Worm (Caenorhabditis elegans) whole organism, L1 larva: ENCODE data around the gene rsp-4.

Experiments used
- C16A3.4 ChIP-seq: fragments of 150-350 bp; optimal IDR thresholded peaks from 2 replicates; lab custom pipeline; 2014; ENCODE audit warnings: missing biosample characterization, missing genetic modification characterization
- C34B4.2 ChIP-seq: sonication (generic microtip); optimal IDR thresholded peaks from 2 replicates; lab custom pipeline; 2017; ENCODE audit warnings: mild to moderate bottlenecking, missing genetic modification characterization, missing compliant biosample characterization
- F16B12.6 ChIP-seq: fragments of 150-350 bp; optimal IDR thresholded peaks from 2 replicates; lab custom pipeline; 2014; ENCODE audit warnings: missing biosample characterization, missing genetic modification characterization
- aly-2 ChIP-seq: fragments of 150-350 bp; optimal IDR thresholded peaks from 2 replicates; lab custom pipeline; 2014; ENCODE audit warnings: missing biosample characterization, missing genetic modification characterization
- blmp-1 ChIP-seq: fragments of 150-350 bp; optimal IDR thresholded peaks from 2 replicates; lab custom pipeline; 2014; ENCODE audit warnings: missing biosample characterization, missing genetic modification characterization
- ceh-63 ChIP-seq: fragments of 200-800 bp; sonication (Bioruptor generic); optimal IDR thresholded peaks from 2 replicates; lab custom pipeline; 2018; ENCODE audit warnings: mild to moderate bottlenecking, missing genetic modification characterization, missing compliant biosample characterization
- ceh-8 ChIP-seq: fragments of 200-800 bp; sonication (Bioruptor generic); optimal IDR thresholded peaks from 2 replicates; lab custom pipeline; 2018; ENCODE audit warnings: mild to moderate bottlenecking, missing genetic modification characterization, moderate library complexity, missing compliant biosample characterization
- ceh-88 ChIP-seq: fragments of 200-800 bp; sonication (Bioruptor generic); IDR thresholded peaks from 2 replicates; pipeline ENCODE4 v1.3.6; 2022; ENCODE audit warnings: missing genetic modification characterization, missing compliant biosample characterization
- ces-1 ChIP-seq: fragments of 150-350 bp; optimal IDR thresholded peaks from 2 replicates; lab custom pipeline; 2014; ENCODE audit warnings: missing biosample characterization, missing genetic modification reagents, missing genetic modification characterization
- dpl-1 ChIP-seq, 3 experiments: fragments of 150-350 bp in 2 of 3; sonication (generic microtip) in 1 of 3; optimal IDR thresholded peaks; 2 replicates each; lab custom pipeline; 2014 to 2017; ENCODE audit warnings: missing biosample characterization in 3 of 3, missing genetic modification characterization in 3 of 3, missing genetic modification reagents in 3 of 3
- efl-1 ChIP-seq, 4 experiments: fragments of 150-350 bp; optimal IDR thresholded peaks in 3 of 4; peaks in 1 of 4; 1 replicate in 1 of 4; 2 replicates in 3 of 4; lab custom pipeline; 2014; ENCODE audit warnings: missing biosample characterization in 2 of 4, missing genetic modification characterization in 2 of 4, missing genetic modification reagents in 2 of 4
- egl-13 ChIP-seq: sonication (generic microtip); optimal IDR thresholded peaks from 2 replicates; lab custom pipeline; 2016; ENCODE audit warnings: missing genotype, missing genetic modification reagents, missing genetic modification characterization, missing compliant biosample characterization
- egl-27 ChIP-seq, 2 experiments: fragments of 150-350 bp in 1 of 2; sonication (generic microtip); optimal IDR thresholded peaks; 3 replicates each; lab custom pipeline; 2017 to 2018; ENCODE audit warnings: missing biosample characterization in 2 of 2, missing genetic modification characterization in 2 of 2, missing genetic modification reagents in 2 of 2
- elt-3 ChIP-seq, 6 experiments: fragments of 150-350 bp in 1 of 6; sonication (generic microtip); optimal IDR thresholded peaks; 2 replicates each; lab custom pipeline; 2017 to 2018; ENCODE audit warnings: missing biosample characterization in 6 of 6, missing genetic modification characterization in 6 of 6, inconsistent platforms in 1 of 6
- fkh-8 ChIP-seq: sonication (generic microtip); optimal IDR thresholded peaks from 2 replicates; lab custom pipeline; 2016; ENCODE audit warnings: mild to moderate bottlenecking, missing genetic modification characterization, missing compliant biosample characterization
- fos-1 ChIP-seq: fragments of 150-350 bp; optimal IDR thresholded peaks from 2 replicates; lab custom pipeline; 2014; ENCODE audit warnings: missing biosample characterization, missing genetic modification characterization
- hlh-17 ChIP-seq: fragments of 200-800 bp; sonication (Bioruptor generic); optimal IDR thresholded peaks from 2 replicates; lab custom pipeline; 2018; ENCODE audit warnings: missing genetic modification characterization, mild to moderate bottlenecking, missing compliant biosample characterization, moderate library complexity, borderline replicate concordance
- hpl-2 ChIP-seq: fragments of 150-350 bp; optimal IDR thresholded peaks from 2 replicates; lab custom pipeline; 2014; ENCODE audit warnings: missing biosample characterization, missing genetic modification reagents, missing genetic modification characterization
- irx-1 ChIP-seq: sonication (generic microtip); optimal IDR thresholded peaks from 2 replicates; lab custom pipeline; 2016; ENCODE audit warnings: missing genetic modification characterization, missing compliant biosample characterization
- lin-15B ChIP-seq: fragments of 150-350 bp; sonication (generic microtip); optimal IDR thresholded peaks from 3 replicates; lab custom pipeline; 2014; ENCODE audit warnings: missing biosample characterization, missing genetic modification characterization
- lin-35 ChIP-seq, 2 experiments: fragments of 150-350 bp; optimal IDR thresholded peaks; 2 replicates each; lab custom pipeline; 2014; ENCODE audit warnings: missing biosample characterization in 2 of 2, missing genetic modification characterization in 2 of 2, missing genetic modification reagents in 2 of 2
- lin-39 ChIP-seq: fragments of 150-350 bp; optimal IDR thresholded peaks from 2 replicates; lab custom pipeline; 2014; ENCODE audit warnings: missing biosample characterization, missing genetic modification reagents, missing genetic modification characterization
- lir-3 ChIP-seq: sonication (generic microtip); optimal IDR thresholded peaks from 2 replicates; lab custom pipeline; 2016; ENCODE audit warnings: mild to moderate bottlenecking, missing genetic modification characterization, moderate library complexity, missing compliant biosample characterization; ENCODE audit not compliant: poor library complexity
- mab-9 ChIP-seq: fragments of 200-800 bp; sonication (Bioruptor generic); IDR thresholded peaks from 2 replicates; pipeline ENCODE4 v1.3.6; 2022; ENCODE audit warnings: missing genetic modification reagents, missing genetic modification characterization, missing compliant biosample characterization
- mef-2 ChIP-seq: fragments of 150-350 bp; optimal IDR thresholded peaks from 2 replicates; lab custom pipeline; 2014; ENCODE audit warnings: missing biosample characterization, missing genetic modification characterization
- mep-1 ChIP-seq: fragments of 150-350 bp; optimal IDR thresholded peaks from 2 replicates; lab custom pipeline; 2014; ENCODE audit warnings: missing biosample characterization, missing genetic modification characterization
- nhr-19 ChIP-seq: fragments of 200-800 bp; sonication (Bioruptor generic); conservative IDR thresholded peaks from 2 replicates; pipeline ENCODE4 v1.3.6; 2022; ENCODE audit warnings: missing genetic modification characterization, missing compliant biosample characterization
- nhr-237 ChIP-seq: fragments of 150-350 bp; optimal IDR thresholded peaks from 2 replicates; lab custom pipeline; 2014; ENCODE audit warnings: missing biosample characterization, missing genetic modification characterization
- nhr-47 ChIP-seq: sonication (generic microtip); optimal IDR thresholded peaks from 2 replicates; lab custom pipeline; 2016; ENCODE audit warnings: mild to moderate bottlenecking, missing genetic modification characterization, moderate library complexity, missing compliant biosample characterization
- nhr-77 ChIP-seq: fragments of 150-350 bp; optimal IDR thresholded peaks from 2 replicates; lab custom pipeline; 2014; ENCODE audit warnings: missing biosample characterization, missing genetic modification characterization
- nhr-84 ChIP-seq: sonication (generic microtip); optimal IDR thresholded peaks from 2 replicates; lab custom pipeline; 2017; ENCODE audit warnings: missing biosample characterization, missing genetic modification characterization
- nhr-85 ChIP-seq: sonication (generic microtip); peaks from one replicate; lab custom pipeline; 2016; ENCODE audit warnings: missing genetic modification characterization, inconsistent platforms, missing compliant biosample characterization
- rnt-1 ChIP-seq: sonication (generic microtip); optimal IDR thresholded peaks from 2 replicates; lab custom pipeline; 2016; ENCODE audit warnings: mild to moderate bottlenecking, missing genetic modification characterization, moderate library complexity, missing compliant biosample characterization
- snpc-4 ChIP-seq: fragments of 150-350 bp; optimal IDR thresholded peaks from 2 replicates; lab custom pipeline; 2014; ENCODE audit warnings: missing biosample characterization, missing genetic modification characterization
- snu-23 ChIP-seq: sonication (generic microtip); optimal IDR thresholded peaks from 2 replicates; lab custom pipeline; 2016; ENCODE audit warnings: missing genetic modification characterization, missing compliant biosample characterization
- sox-4 ChIP-seq: sonication (generic microtip); optimal IDR thresholded peaks from 2 replicates; lab custom pipeline; 2016; ENCODE audit warnings: missing genetic modification characterization, missing compliant biosample characterization
- sup-37 ChIP-seq: fragments of 200-800 bp; sonication (Bioruptor generic); optimal IDR thresholded peaks from 2 replicates; lab custom pipeline; 2018; ENCODE audit warnings: mild to moderate bottlenecking, missing genetic modification characterization, missing compliant biosample characterization
- tbx-2 ChIP-seq: sonication (generic microtip); optimal IDR thresholded peaks from 2 replicates; lab custom pipeline; 2016; ENCODE audit warnings: missing genetic modification characterization, missing compliant biosample characterization
- unc-130 ChIP-seq: fragments of 150-350 bp; optimal IDR thresholded peaks from 2 replicates; lab custom pipeline; 2017; ENCODE audit warnings: missing biosample characterization, missing genetic modification characterization, inconsistent platforms
- unc-30 ChIP-seq: sonication (generic microtip); optimal IDR thresholded peaks from 2 replicates; lab custom pipeline; 2017; ENCODE audit warnings: missing biosample characterization, missing genetic modification characterization
- unc-62 ChIP-seq: fragments of 150-350 bp; optimal IDR thresholded peaks from 2 replicates; lab custom pipeline; 2014; ENCODE audit warnings: missing biosample characterization, missing genetic modification reagents, missing genetic modification characterization
- zag-1 ChIP-seq: fragments of 150-350 bp; optimal IDR thresholded peaks from 2 replicates; lab custom pipeline; 2014; ENCODE audit warnings: missing biosample characterization, missing genetic modification characterization
- ztf-4 ChIP-seq: fragments of 150-350 bp; optimal IDR thresholded peaks from 2 replicates; lab custom pipeline; 2014; ENCODE audit warnings: missing biosample characterization, missing genetic modification characterization

Gene rsp-4

ce11 chrII:5388786-5389421 is at the start of gene rsp-4:
rsp-4 (minus strand) TSS chrII:5388836.
- TF ChIP-seq nhr-19 (GFP tag; lab: Robert Waterston, UW) (no peak), aly-2 (no peak), nhr-85 (tag; lab: Kevin White, UChicago) (peak; percentile 29), mab-9 (GFP tag; lab: Robert Waterston, UW) (no peak), egl-13 (tag; lab: Kevin White, UChicago) (no peak), efl-1 (optimal IDR thresholded peaks at IDR 0.05; lab: Kevin White, UChicago) (no peak), efl-1 (GFP tag; optimal IDR thresholded peaks at IDR 0.05 in 1 of 2; lab: Kevin White, UChicago) (peak in 1 of 2 experiments; percentile 4), elt-3 (tag; optimal IDR thresholded peaks at IDR 0.05; lab: Kevin White, UChicago) (no peak), ceh-63 (GFP tag; lab: Kevin White, UChicago) (peak; percentile 16), unc-130 (tag; lab: Kevin White, UChicago) (no peak)
- TF ChIP-seq, all 84 proteins: peak for 3

DNA sequence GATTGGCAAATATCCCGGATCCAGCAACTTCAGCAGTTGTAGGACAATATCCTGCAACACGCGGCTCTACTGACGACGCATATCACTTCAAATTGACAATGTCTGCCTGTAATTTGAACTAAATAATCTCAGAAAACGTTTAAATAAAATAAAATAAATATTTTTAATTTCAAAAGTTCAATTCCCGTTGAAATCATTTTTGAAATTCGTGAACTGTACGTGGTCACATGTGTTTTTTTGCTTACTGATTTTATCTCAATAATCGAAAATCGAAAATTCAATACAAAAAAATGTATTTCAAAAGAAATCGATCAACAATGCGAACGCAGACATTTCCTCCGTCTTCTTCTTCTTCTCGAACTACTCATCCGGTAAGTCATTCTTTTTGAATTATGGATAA is 49.0 kb upstream of the rsp-4 start, which contains the start of gene F07F6.1:
TSS of gene F07F6.1 (plus strand) at position 301 of the 400 bp plus-strand sequence.
- no peak for TF ChIP-seq lin-35 (GFP tag; optimal IDR thresholded peaks at IDR 0.05; lab: Kevin White, UChicago)
- no peak for TF ChIP-seq ceh-8
- no peak for TF ChIP-seq mef-2 (tag; lab: Kevin White, UChicago)
- TF ChIP-seq elt-3 (tag; optimal IDR thresholded peaks at IDR 0.05; lab: Kevin White, UChicago): no peak
- no peak for TF ChIP-seq unc-62 (GFP tag; lab: Kevin White, UChicago)
- no peak for TF ChIP-seq ztf-4 (tag; lab: Kevin White, UChicago)
- TF ChIP-seq blmp-1 (tag; lab: Kevin White, UChicago): no peak
- no peak for TF ChIP-seq hpl-2
- no peak for TF ChIP-seq dpl-1 (GFP tag; optimal IDR thresholded peaks at IDR 0.05; lab: Kevin White, UChicago)
- no peak for TF ChIP-seq zag-1
- no peak for TF ChIP-seq C16A3.4 (tag; lab: Kevin White, UChicago)
- TF ChIP-seq nhr-84: no peak
- no peak for TF ChIP-seq mep-1
- TF ChIP-seq sup-37 (GFP tag; lab: Kevin White, UChicago): no peak
- no peak for TF ChIP-seq rnt-1 (tag; lab: Kevin White, UChicago)
- TF ChIP-seq nhr-237: no peak

DNA sequence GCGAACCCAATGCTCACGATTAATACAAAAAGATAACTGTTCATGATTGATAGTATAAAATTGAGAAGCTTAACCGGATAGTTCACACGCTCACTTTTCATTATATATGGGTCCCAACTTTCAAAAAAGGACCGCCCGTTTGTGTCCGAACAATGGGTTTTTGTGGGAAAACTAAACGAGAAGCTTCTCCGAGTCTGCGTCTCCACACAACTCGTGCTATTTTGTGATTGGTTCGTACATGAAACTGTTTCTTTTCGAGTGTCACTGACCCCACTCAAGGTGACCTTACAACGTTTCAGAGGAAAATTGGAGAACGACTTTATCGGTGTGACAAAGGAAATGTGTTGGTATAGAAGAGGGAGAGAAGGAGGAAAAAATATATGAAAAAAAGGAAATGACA is 48.2 kb upstream of the rsp-4 start, which contains the start of gene dct-5:
TSS of gene dct-5 (minus strand) at position 101 of the 400 bp plus-strand sequence.
- TF ChIP-seq ceh-63 (GFP tag; lab: Kevin White, UChicago): no peak
- TF ChIP-seq nhr-47 (tag; lab: Kevin White, UChicago): no peak
- no peak for TF ChIP-seq hpl-2
- no peak for TF ChIP-seq egl-13 (tag; lab: Kevin White, UChicago)
- no peak for TF ChIP-seq tbx-2
- no peak for TF ChIP-seq unc-130 (tag; lab: Kevin White, UChicago)
- TF ChIP-seq F16B12.6 (tag; lab: Kevin White, UChicago): no peak
- no peak for TF ChIP-seq irx-1
- no peak for TF ChIP-seq mab-9 (GFP tag; lab: Robert Waterston, UW)

DNA sequence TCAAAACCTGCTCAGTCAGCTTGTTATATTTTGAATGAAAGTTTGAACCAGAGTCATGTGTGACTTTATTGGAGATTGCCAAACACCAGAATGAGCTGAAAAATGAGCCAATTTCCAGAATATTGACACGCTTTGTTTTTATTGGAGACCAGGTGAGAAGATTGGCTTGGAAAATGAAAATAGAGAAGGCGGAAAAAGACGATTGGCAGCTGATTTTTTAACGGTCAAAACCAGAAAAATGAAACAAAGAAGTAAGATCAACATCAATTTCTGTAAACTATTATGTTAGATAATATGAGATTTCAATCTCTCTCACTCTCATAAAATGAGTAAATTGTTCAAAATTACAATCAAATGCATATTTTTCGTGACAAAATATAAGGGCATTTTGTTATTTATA is 44.4 kb upstream of the rsp-4 start, which contains the start of gene srx-114:
TSS of gene srx-114 (minus strand) at position 101 of the 400 bp plus-strand sequence.
- TF ChIP-seq fos-1 (tag; lab: Kevin White, UChicago) (no peak), lin-15B (no peak), tbx-2 (no peak), C16A3.4 (tag; lab: Kevin White, UChicago) (no peak), snu-23 (GFP tag; lab: Kevin White, UChicago) (no peak), F16B12.6 (tag; lab: Kevin White, UChicago) (no peak)

DNA sequence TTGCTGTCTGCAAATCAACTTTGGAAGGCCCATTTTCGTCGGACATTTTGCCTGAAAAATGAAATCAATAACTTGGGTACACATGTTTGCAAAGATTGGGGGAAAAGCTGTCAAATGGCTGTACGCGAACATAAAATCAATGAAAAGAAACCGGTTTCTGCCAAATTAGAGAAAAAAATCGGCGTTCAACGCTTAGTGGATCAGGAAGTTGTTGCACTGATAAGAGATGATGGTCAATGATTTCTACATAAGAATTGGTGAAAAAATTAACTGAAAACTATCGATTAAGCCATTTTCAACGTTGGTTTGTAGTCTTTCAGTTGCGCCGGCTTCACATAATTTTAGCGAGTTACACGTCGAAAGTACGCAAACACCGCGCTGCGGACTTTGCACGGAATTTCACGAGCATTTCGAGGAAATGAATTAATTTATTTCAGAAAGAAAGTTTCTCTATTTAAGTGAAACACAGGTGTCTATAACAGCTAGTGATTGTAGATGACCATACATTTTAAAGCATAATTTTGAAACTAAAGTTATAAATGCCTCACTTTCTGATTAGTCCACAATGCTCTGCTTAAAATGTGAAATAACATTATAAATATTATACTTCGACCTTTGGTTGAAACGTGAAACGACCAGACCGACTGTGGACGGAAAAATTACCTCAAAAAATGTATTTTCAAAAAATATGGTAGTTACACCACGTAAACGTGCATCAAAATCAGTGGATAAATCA is 41.1 kb upstream of the rsp-4 start, which contains the start of the genes F07F6.4 and F07F6.2:
TSS of gene F07F6.4 (minus strand) at position 51 of the 736 bp plus-strand sequence.
TSS of gene F07F6.2 (plus strand) at position 686 of the 736 bp plus-strand sequence.
- no peak for TF ChIP-seq nhr-84
- TF ChIP-seq ceh-8: no peak
- TF ChIP-seq ces-1 (GFP tag; lab: Kevin White, UChicago): no peak
- no peak for TF ChIP-seq lin-39 (tag; lab: Kevin White, UChicago)
- no peak for TF ChIP-seq nhr-77 (tag; lab: Kevin White, UChicago)
- no peak for TF ChIP-seq snpc-4 (tag; lab: Kevin White, UChicago)
- no peak for TF ChIP-seq egl-27 (tag; optimal IDR thresholded peaks at IDR 0.05; lab: Kevin White, UChicago)
- no peak for TF ChIP-seq sox-4
- no peak for TF ChIP-seq C34B4.2 (tag; lab: Kevin White, UChicago)
- no peak for TF ChIP-seq hlh-17
- no peak for TF ChIP-seq lir-3 (tag; lab: Kevin White, UChicago)
- TF ChIP-seq fkh-8 (tag; lab: Kevin White, UChicago): no peak
- TF ChIP-seq unc-30 (tag; lab: Kevin White, UChicago): no peak
- TF ChIP-seq ceh-88 (GFP tag; lab: Robert Waterston, UW): no peak
